Worm (Caenorhabditis elegans): Measurements from ENCODE around the gene trap-2.

- TF ChIP-seq blmp-1 (tag; optimal IDR thresholded peaks at IDR 0.05): no peak
- no peak for TF ChIP-seq unc-120 (tag; optimal IDR thresholded peaks at IDR 0.05; ENCODE audit: poor library complexity, severe bottlenecking)
- TF ChIP-seq mab-5 (tag; optimal IDR thresholded peaks at IDR 0.05): no peak
Observed at ce11 chrX:789848-790247, 22.0 kb upstream of the trap-2 start.
